Worm (Caenorhabditis elegans) whole organism, L4 larva: Measurements from ENCODE around the gene C46F9.5.

ENCODE experiments used
- T26A8.4 ChIP-seq: fragments of 200-800 bp; sonication (Bioruptor generic); IDR thresholded peaks from 2 replicates; pipeline ENCODE4 v1.3.6; 2022; ENCODE audit warnings: missing genetic modification characterization, missing compliant biosample characterization
- Y105C5A.15 ChIP-seq: fragments of 200-800 bp; sonication (Bioruptor generic); IDR thresholded peaks from 2 replicates; pipeline ENCODE4 v1.3.6; 2022; ENCODE audit warnings: missing genetic modification characterization, missing compliant biosample characterization
- ZK337.2 ChIP-seq: fragments of 200-800 bp; sonication (Bioruptor generic); IDR thresholded peaks from 2 replicates; pipeline ENCODE4 v1.3.6; 2022; ENCODE audit warnings: missing genetic modification reagents, missing genetic modification characterization, missing compliant biosample characterization
- ZK546.5 ChIP-seq, 2 experiments: sonication (generic microtip); optimal IDR thresholded peaks; 2 replicates each; lab custom pipeline; 2017; ENCODE audit warnings: missing biosample characterization in 2 of 2, missing genetic modification characterization in 2 of 2
- aha-1 ChIP-seq: fragments of 150-350 bp; peaks from one replicate; lab custom pipeline; 2014; ENCODE audit warnings: missing biosample characterization, missing genetic modification characterization
- aly-2 ChIP-seq: sonication (generic microtip); optimal IDR thresholded peaks from 2 replicates; lab custom pipeline; 2018; ENCODE audit warnings: missing biosample characterization, missing genetic modification characterization
- ceh-20 ChIP-seq: fragments of 200-800 bp; sonication (Bioruptor generic); IDR thresholded peaks from 2 replicates; pipeline ENCODE4 v1.3.6; 2022; ENCODE audit warnings: missing genetic modification reagents, missing genetic modification characterization, missing compliant biosample characterization
- ceh-82 ChIP-seq: sonication (generic microtip); optimal IDR thresholded peaks from 2 replicates; lab custom pipeline; 2017; ENCODE audit warnings: missing biosample characterization, missing genetic modification characterization
- ctbp-1 ChIP-seq: fragments of 200-800 bp; sonication (Bioruptor generic); IDR thresholded peaks from 2 replicates; pipeline ENCODE4 v1.3.6; 2022; ENCODE audit warnings: missing genetic modification reagents, missing genetic modification characterization, missing compliant biosample characterization
- daf-12 ChIP-seq: fragments of 150-350 bp; optimal IDR thresholded peaks from 2 replicates; lab custom pipeline; 2014; ENCODE audit warnings: missing biosample characterization, missing genetic modification reagents, missing genetic modification characterization
- daf-16 ChIP-seq, 3 experiments: sonication (generic microtip); optimal IDR thresholded peaks; 2 replicates each; lab custom pipeline; 2016 to 2017; ENCODE audit warnings: missing genetic modification characterization in 3 of 3, missing genetic modification reagents in 3 of 3, mild to moderate bottlenecking in 2 of 3, missing compliant biosample characterization in 2 of 3, missing biosample characterization in 1 of 3, moderate library complexity in 1 of 3
- dmd-8 ChIP-seq: fragments of 200-800 bp; sonication (Bioruptor generic); IDR thresholded peaks from 2 replicates; pipeline ENCODE4 v1.3.6; 2022; ENCODE audit warnings: missing genetic modification characterization, missing compliant biosample characterization
- dve-1 ChIP-seq: sonication (generic microtip); optimal IDR thresholded peaks from 2 replicates; lab custom pipeline; 2017; ENCODE audit warnings: antibody characterized with exemption, mild to moderate bottlenecking, missing genetic modification characterization, missing compliant biosample characterization; ENCODE audit not compliant: insufficient read depth
- egl-27 ChIP-seq: sonication (generic microtip); optimal IDR thresholded peaks from 3 replicates; lab custom pipeline; 2017; ENCODE audit warnings: missing biosample characterization, missing genetic modification reagents, missing genetic modification characterization
- hmg-1.1 ChIP-seq: fragments of 200-800 bp; sonication (Bioruptor generic); IDR thresholded peaks from 2 replicates; pipeline ENCODE4 v1.3.6; 2022; ENCODE audit warnings: missing genetic modification reagents, missing genetic modification characterization, missing compliant biosample characterization
- lim-7 ChIP-seq: fragments of 200-800 bp; sonication (Bioruptor generic); IDR thresholded peaks from 2 replicates; pipeline ENCODE4 v1.3.6; 2022; ENCODE audit warnings: missing genetic modification characterization, missing compliant biosample characterization
- lin-1 ChIP-seq: fragments of 200-800 bp; sonication (Bioruptor generic); IDR thresholded peaks from 2 replicates; pipeline ENCODE4 v1.3.6; 2022; ENCODE audit warnings: missing genetic modification reagents, missing genetic modification characterization, missing compliant biosample characterization
- lin-15B ChIP-seq: fragments of 150-350 bp; sonication (generic microtip); optimal IDR thresholded peaks from 3 replicates; lab custom pipeline; 2014; ENCODE audit warnings: missing biosample characterization, missing genetic modification characterization
- lin-39 ChIP-seq: fragments of 150-350 bp; optimal IDR thresholded peaks from 2 replicates; lab custom pipeline; 2014; ENCODE audit warnings: missing biosample characterization, missing genetic modification reagents, missing genetic modification characterization
- madf-9 ChIP-seq: fragments of 200-800 bp; sonication (Bioruptor generic); conservative IDR thresholded peaks from 2 replicates; pipeline ENCODE4 v1.3.6; 2022; ENCODE audit warnings: missing genetic modification reagents, missing genetic modification characterization, missing compliant biosample characterization
- nhr-10 ChIP-seq: fragments of 150-350 bp; optimal IDR thresholded peaks from 2 replicates; lab custom pipeline; 2014; ENCODE audit warnings: missing biosample characterization, missing genetic modification characterization
- nhr-111 ChIP-seq: fragments of 200-800 bp; sonication (Bioruptor generic); optimal IDR thresholded peaks from 2 replicates; lab custom pipeline; 2018; ENCODE audit warnings: mild to moderate bottlenecking, missing genetic modification characterization, missing compliant biosample characterization
- nhr-41 ChIP-seq: fragments of 200-800 bp; sonication (Bioruptor generic); IDR thresholded peaks from 2 replicates; pipeline ENCODE4 v1.3.6; 2022; ENCODE audit warnings: missing genetic modification reagents, missing genetic modification characterization, missing compliant biosample characterization
- nhr-6 ChIP-seq: fragments of 150-350 bp; optimal IDR thresholded peaks from 2 replicates; lab custom pipeline; 2014; ENCODE audit warnings: missing biosample characterization, missing genetic modification characterization
- nhr-76 ChIP-seq: fragments of 150-350 bp; optimal IDR thresholded peaks from 2 replicates; lab custom pipeline; 2014; ENCODE audit warnings: missing biosample characterization, missing genetic modification characterization
- nhr-77 ChIP-seq: fragments of 150-350 bp; optimal IDR thresholded peaks from 2 replicates; lab custom pipeline; 2014; ENCODE audit warnings: missing biosample characterization, missing genetic modification characterization
- php-3 ChIP-seq: fragments of 200-800 bp; sonication (Bioruptor generic); IDR thresholded peaks from 2 replicates; pipeline ENCODE4 v1.3.6; 2022; ENCODE audit warnings: missing genetic modification reagents, missing genetic modification characterization, missing compliant biosample characterization
- pqm-1 ChIP-seq: sonication (generic microtip); optimal IDR thresholded peaks from 2 replicates; lab custom pipeline; 2017; ENCODE audit warnings: missing biosample characterization, missing genetic modification characterization
- rbr-2 ChIP-seq: sonication (generic microtip); optimal IDR thresholded peaks from 2 replicates; lab custom pipeline; 2016; ENCODE audit warnings: missing genotype, missing genetic modification characterization, missing compliant biosample characterization
- skn-1 ChIP-seq: fragments of 150-350 bp; optimal IDR thresholded peaks from 2 replicates; lab custom pipeline; 2014; ENCODE audit warnings: missing biosample characterization, missing genetic modification characterization
- unc-130 ChIP-seq: sonication (generic microtip); optimal IDR thresholded peaks from 2 replicates; lab custom pipeline; 2016; ENCODE audit warnings: missing genetic modification reagents, missing genetic modification characterization, missing compliant biosample characterization
- unc-62 ChIP-seq, 3 experiments: fragments of 150-350 bp in 1 of 3; sonication (generic microtip); optimal IDR thresholded peaks in 2 of 3; peaks in 1 of 3; 1 replicate in 1 of 3; 2 replicates in 2 of 3; lab custom pipeline; 2014 to 2017; ENCODE audit warnings: missing biosample characterization in 3 of 3, missing genetic modification characterization in 3 of 3, missing genetic modification reagents in 3 of 3, missing genotype in 1 of 3
- ztf-11 ChIP-seq: fragments of 150-350 bp; optimal IDR thresholded peaks from 2 replicates; lab custom pipeline; 2014; ENCODE audit warnings: missing biosample characterization, missing genetic modification characterization

The C46F9.5 gene

ce11 chrII:1884635-1885034 lies 10.7 kb upstream of the C46F9.5 start, which contains the start of gene math-6:
Gene math-6 (minus strand): TSS chrII:1884735.
- TF ChIP-seq ZK546.5 (tag; optimal IDR thresholded peaks at IDR 0.05; lab: Kevin White, UChicago) (no peak), unc-62 (GFP tag; optimal IDR thresholded peaks at IDR 0.05 in 1 of 2; lab: Kevin White, UChicago) (no peak), unc-62 (tag; optimal IDR thresholded peaks at IDR 0.05; lab: Kevin White, UChicago) (no peak), nhr-76 (no peak), unc-130 (GFP tag; lab: Kevin White, UChicago) (no peak), T26A8.4 (GFP tag; lab: Robert Waterston, UW) (no peak), madf-9 (GFP tag; lab: Robert Waterston, UW) (no peak), dve-1 (tag; lab: Kevin White, UChicago) (no peak), daf-12 (no peak), lin-1 (GFP tag; lab: Robert Waterston, UW) (no peak), dmd-8 (GFP tag; lab: Robert Waterston, UW) (no peak), rbr-2 (tag; lab: Kevin White, UChicago) (no peak), nhr-6 (tag; lab: Kevin White, UChicago) (no peak)
- TF ChIP-seq, all 104 proteins: peak for 0

ce11 chrII:1886379-1886778 lies 9.0 kb upstream of the C46F9.5 start, which contains the start of gene math-7:
Gene math-7 (minus strand): TSS chrII:1886479.
- no peak for TF ChIP-seq hmg-1.1 (GFP tag; lab: Robert Waterston, UW)
- no peak for TF ChIP-seq Y105C5A.15 (GFP tag; lab: Robert Waterston, UW)
- no peak for TF ChIP-seq aha-1
- no peak for TF ChIP-seq madf-9 (GFP tag; lab: Robert Waterston, UW)
- no peak for TF ChIP-seq nhr-41 (GFP tag; lab: Robert Waterston, UW)
- TF ChIP-seq ctbp-1 (GFP tag; lab: Robert Waterston, UW), result no peak
- TF ChIP-seq lin-15B (tag; lab: Kevin White, UChicago), result no peak
- TF ChIP-seq nhr-10 (tag; lab: Kevin White, UChicago), result no peak

- no peak for TF ChIP-seq lin-39 (tag; lab: Kevin White, UChicago)
- TF ChIP-seq daf-16 (GFP tag; optimal IDR thresholded peaks at IDR 0.05; lab: Kevin White, UChicago), result no peak
- no peak for TF ChIP-seq daf-16 (tag; optimal IDR thresholded peaks at IDR 0.05; lab: Kevin White, UChicago)
Measured at ce11 chrII:1889071-1889470, 6.3 kb upstream of the C46F9.5 start, which contains the start of gene math-8. Gene math-8 (minus strand): TSS chrII:1889171.

DNA sequence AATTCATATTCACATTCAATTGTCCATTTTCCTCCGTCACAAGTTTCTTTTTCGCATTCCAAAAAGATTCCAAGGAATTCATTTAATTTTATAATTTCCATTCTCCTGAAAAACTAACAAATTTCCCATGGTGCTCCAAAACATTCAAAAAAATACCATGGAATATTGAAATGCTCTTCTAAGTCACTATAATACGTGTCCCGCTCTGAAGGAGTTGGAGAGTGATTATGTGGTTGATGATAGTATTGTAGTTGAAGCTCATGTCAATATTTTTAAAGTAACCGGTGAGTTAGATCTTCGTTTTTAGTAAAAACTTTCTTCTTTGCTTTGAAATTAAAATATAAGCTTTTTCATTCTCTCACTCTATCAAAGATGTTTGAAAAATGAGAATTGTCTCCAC lies 4.7 kb upstream of the C46F9.5 start, which contains the start of gene math-9:
math-9 (minus strand) TSS at position 101 of the 400 bp plus-strand sequence.
- no peak for TF ChIP-seq egl-27 (tag; lab: Kevin White, UChicago)
- TF ChIP-seq, all 104 proteins: peak for 0

ce11 chrII:1893912-1894311 lies 1.5 kb upstream of the C46F9.5 start, which contains the start of gene C16C4.1:
Gene C16C4.1 (plus strand): TSS chrII:1894212.
- TF ChIP-seq aly-2, result no peak
- TF ChIP-seq nhr-77 (tag; lab: Kevin White, UChicago), result no peak
- no peak for TF ChIP-seq pqm-1 (tag; lab: Kevin White, UChicago)
- no peak for TF ChIP-seq php-3
- TF ChIP-seq lim-7, result no peak
- TF ChIP-seq lin-39 (tag; lab: Kevin White, UChicago), result no peak
- TF ChIP-seq aha-1, result no peak
- TF ChIP-seq daf-12, result no peak
- no peak for TF ChIP-seq ceh-82 (tag; lab: Kevin White, UChicago)
- no peak for TF ChIP-seq nhr-41 (GFP tag; lab: Robert Waterston, UW)
- no peak for TF ChIP-seq nhr-111 (GFP tag; lab: Kevin White, UChicago)
- no peak for TF ChIP-seq ZK337.2 (GFP tag; lab: Robert Waterston, UW)
- no peak for TF ChIP-seq ztf-11 (tag; lab: Kevin White, UChicago)
- TF ChIP-seq unc-130 (GFP tag; lab: Kevin White, UChicago), result no peak
- TF ChIP-seq ceh-20 (GFP tag; lab: Robert Waterston, UW), result no peak
- TF ChIP-seq skn-1 (tag; lab: Kevin White, UChicago), result no peak
